Fruit fly (Drosophila melanogaster): ENCODE data around the gene twr.

Gene twr

DNA sequence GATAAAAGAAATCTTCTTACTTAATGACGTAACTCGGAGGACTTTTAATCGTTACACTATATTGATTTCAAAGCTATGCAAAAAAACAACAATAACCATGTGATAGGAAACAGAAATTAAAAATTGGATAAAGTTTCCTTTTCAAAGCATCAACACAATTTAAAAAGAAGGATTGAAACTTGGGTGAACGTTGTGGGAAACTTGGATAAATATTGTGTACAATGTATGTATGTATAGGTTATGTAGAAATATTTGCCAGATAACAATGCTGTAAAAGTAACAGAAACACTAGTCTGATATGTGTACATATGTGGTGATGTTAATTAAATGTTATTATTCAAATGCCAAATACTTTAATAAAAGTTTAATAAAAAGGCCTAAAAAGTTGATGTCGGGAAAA, 48.6 kb downstream of the twr start:
- no peak for TF ChIP-seq CG17801 (GFP tag; optimal IDR thresholded peaks at IDR 0.05; ENCODE audit: partially characterized antibody)

DNA sequence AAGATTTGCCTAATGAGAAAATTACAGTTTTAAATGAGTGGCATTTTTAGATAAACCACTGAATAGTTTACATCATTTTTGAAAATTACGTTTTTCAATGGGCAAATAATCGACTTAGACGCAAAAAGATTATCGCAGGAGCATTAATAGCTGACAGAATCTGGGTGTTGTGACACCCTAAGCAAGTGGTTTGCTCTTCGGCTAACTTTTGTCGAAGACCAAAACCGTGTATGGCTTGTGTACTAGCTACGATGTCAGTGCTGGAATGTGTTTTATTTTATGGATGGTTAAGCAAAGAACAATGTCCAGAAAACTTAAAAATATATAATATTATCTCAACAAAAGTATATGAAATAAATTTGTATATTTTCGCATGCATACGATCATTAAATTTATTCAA, 51.2 kb downstream of the twr start:
- no peak for TF ChIP-seq CG17801 (GFP tag; optimal IDR thresholded peaks at IDR 0.05; ENCODE audit: partially characterized antibody)
